Worm (Caenorhabditis elegans): ENCODE results near the gene srh-247.

- TF ChIP-seq W03F9.2 (tag; optimal IDR thresholded peaks at IDR 0.05) (no peak), dao-5 (tag; optimal IDR thresholded peaks at IDR 0.05) (no peak), him-1 (tag; optimal IDR thresholded peaks at IDR 0.05) (no peak)
Measured at ce11 chrV:2941405-2941804, 7.4 kb upstream of the srh-247 start, which contains the start of gene srw-143.
